Fruit fly (Drosophila melanogaster) whole organism, embryonic: ENCODE measurements around the gene CG31122.

Experiments used
- Aef1 ChIP-seq: fragments of 200-800 bp; sonication (Bioruptor generic); IDR thresholded peaks from 3 replicates; pipeline ENCODE4 v1.3.6; 2022; ENCODE audit warnings: missing biosample characterization, missing genetic modification characterization
- Awh ChIP-seq: fragments of 200-800 bp; sonication (Bioruptor generic); IDR thresholded peaks from 2 replicates; pipeline ENCODE4, ENCODE4 v1.3.6; 2022; ENCODE audit warnings: missing biosample characterization, missing genetic modification characterization
- BtbVII ChIP-seq: fragments of 200-800 bp; sonication (Bioruptor generic); optimal IDR thresholded peaks from 3 replicates; lab custom pipeline; 2017; ENCODE audit warnings: missing biosample characterization, mild to moderate bottlenecking, missing genetic modification characterization
- CG10267 ChIP-seq: fragments of 200-800 bp; sonication (Bioruptor generic); optimal IDR thresholded peaks from 2 replicates; lab custom pipeline; 2018; ENCODE audit warnings: missing biosample characterization, mild to moderate bottlenecking, missing genetic modification characterization, moderate library complexity
- CG10366 ChIP-seq: fragments of 200-800 bp; sonication (Bioruptor generic); IDR thresholded peaks from 2 replicates; pipeline ENCODE4 v1.3.6; 2022; ENCODE audit warnings: missing biosample characterization, missing genetic modification characterization
- CG11504 ChIP-seq: fragments of 200-800 bp; sonication (Bioruptor generic); optimal IDR thresholded peaks from 3 replicates; lab custom pipeline; 2019; ENCODE audit warnings: missing biosample characterization, mild to moderate bottlenecking, missing genetic modification characterization, moderate library complexity
- CG12071 ChIP-seq: fragments of 200-800 bp; sonication (Bioruptor generic); optimal IDR thresholded peaks from 3 replicates; lab custom pipeline; 2018; ENCODE audit warnings: missing biosample characterization, mild to moderate bottlenecking, missing genetic modification characterization
- CG12104 ChIP-seq: fragments of 200-800 bp; sonication (Bioruptor generic); optimal IDR thresholded peaks from 3 replicates; lab custom pipeline; 2016; ENCODE audit warnings: missing biosample characterization, missing genetic modification characterization
- CG12155 ChIP-seq: fragments of 200-800 bp; sonication (Bioruptor generic); optimal IDR thresholded peaks from 3 replicates; lab custom pipeline; 2016; ENCODE audit warnings: missing biosample characterization, missing genetic modification characterization
- CG12942 ChIP-seq: fragments of 200-800 bp; sonication (Bioruptor generic); optimal IDR thresholded peaks from 3 replicates; lab custom pipeline; 2016; ENCODE audit warnings: missing biosample characterization, missing genetic modification characterization
- CG15011 ChIP-seq: fragments of 200-800 bp; sonication (Bioruptor generic); optimal IDR thresholded peaks from 3 replicates; lab custom pipeline; 2018; ENCODE audit warnings: missing biosample characterization, mild to moderate bottlenecking, missing genetic modification characterization
- CG15073 ChIP-seq: fragments of 200-800 bp; sonication (Bioruptor generic); optimal IDR thresholded peaks from 2 replicates; lab custom pipeline; 2016; ENCODE audit warnings: missing biosample characterization, missing genetic modification characterization
- CG17829 ChIP-seq: fragments of 200-800 bp; optimal IDR thresholded peaks from 2 replicates; lab custom pipeline; 2019; ENCODE audit warnings: missing biosample characterization, mild to moderate bottlenecking, missing genetic modification characterization, moderate library complexity
- CG17912 ChIP-seq: fragments of 200-800 bp; sonication (Bioruptor generic); optimal IDR thresholded peaks from 2 replicates; lab custom pipeline; 2018; ENCODE audit warnings: missing biosample characterization, mild to moderate bottlenecking, missing genetic modification characterization
- CG30020 ChIP-seq: fragments of 200-800 bp; optimal IDR thresholded peaks from 2 replicates; lab custom pipeline; 2019; ENCODE audit warnings: missing biosample characterization, mild to moderate bottlenecking, missing genetic modification characterization, moderate library complexity
- CG31224 ChIP-seq: fragments of 200-800 bp; sonication (Bioruptor generic); IDR thresholded peaks from 2 replicates; pipeline ENCODE4 v1.3.6; 2022; ENCODE audit warnings: missing biosample characterization, missing genetic modification characterization
- CG31441 ChIP-seq: fragments of 200-800 bp; sonication (Bioruptor generic); IDR thresholded peaks from 2 replicates; pipeline ENCODE4 v1.3.6; 2022; ENCODE audit warnings: missing biosample characterization, missing genetic modification characterization
- CG34224 ChIP-seq: fragments of 200-800 bp; sonication (Bioruptor generic); IDR thresholded peaks from 3 replicates; pipeline ENCODE4 v1.3.6; 2022; ENCODE audit warnings: missing biosample characterization, missing genetic modification characterization; ENCODE audit not compliant: partially characterized antibody
- CG3726 ChIP-seq: fragments of 200-800 bp; sonication (Bioruptor generic); IDR thresholded peaks from 3 replicates; pipeline ENCODE4, ENCODE4 v1.3.6; 2022; ENCODE audit warnings: missing biosample characterization, missing genetic modification characterization
- CG4617 ChIP-seq: fragments of 200-800 bp; sonication (Bioruptor generic); optimal IDR thresholded peaks from 3 replicates; lab custom pipeline; 2016; ENCODE audit warnings: missing biosample characterization, missing genetic modification characterization, borderline replicate concordance
- CG7357 ChIP-seq: fragments of 200-800 bp; sonication (Bioruptor generic); IDR thresholded peaks from 3 replicates; pipeline ENCODE4 v1.3.6; 2022; ENCODE audit warnings: missing biosample characterization, missing genetic modification characterization
- CG9437 ChIP-seq: fragments of 200-800 bp; sonication (Bioruptor generic); optimal IDR thresholded peaks from 2 replicates; lab custom pipeline; 2018; ENCODE audit warnings: missing biosample characterization, mild to moderate bottlenecking, missing genetic modification characterization
- Dad ChIP-seq: fragments of 200-800 bp; sonication (Bioruptor generic); optimal IDR thresholded peaks from 3 replicates; lab custom pipeline; 2016; ENCODE audit warnings: missing biosample characterization, missing genetic modification characterization
- Eip74EF ChIP-seq, 2 experiments: fragments of 200-800 bp in 1 of 2; fragments of >200 bp in 1 of 2; sonication (Bioruptor generic) in 1 of 2; optimal IDR thresholded peaks; 2 replicates each; lab custom pipeline; 2017 to 2019; ENCODE audit warnings: missing biosample characterization in 2 of 2, missing genetic modification characterization in 2 of 2, mild to moderate bottlenecking in 1 of 2, moderate library complexity in 1 of 2
- Elba2 ChIP-seq: fragments of 200-800 bp; sonication (Bioruptor generic); optimal IDR thresholded peaks from 3 replicates; lab custom pipeline; 2016; ENCODE audit warnings: missing biosample characterization, missing genetic modification characterization
- Gsc ChIP-seq: fragments of 200-800 bp; sonication (Bioruptor generic); IDR thresholded peaks from 2 replicates; pipeline ENCODE4 v1.3.6; 2022; ENCODE audit warnings: missing biosample characterization, missing genetic modification characterization
- H15 ChIP-seq: fragments of 200-800 bp; sonication (Bioruptor generic); IDR thresholded peaks from 3 replicates; pipeline ENCODE4 v1.3.6; 2022; ENCODE audit warnings: missing biosample characterization, missing genetic modification characterization
- HLH3B ChIP-seq: fragments of 200-800 bp; sonication (Bioruptor generic); IDR thresholded peaks from 2 replicates; pipeline ENCODE4 v1.3.6; 2022; ENCODE audit warnings: missing biosample characterization, missing genetic modification characterization
- HLH4C ChIP-seq: fragments of 200-800 bp; sonication (Bioruptor generic); IDR thresholded peaks from 3 replicates; pipeline ENCODE4 v1.3.6; 2022; ENCODE audit warnings: missing biosample characterization, missing genetic modification characterization; ENCODE audit not compliant: partially characterized antibody
- HmgZ ChIP-seq: fragments of 200-800 bp; sonication (Bioruptor generic); optimal IDR thresholded peaks from 2 replicates; lab custom pipeline; 2018; ENCODE audit warnings: missing biosample characterization, mild to moderate bottlenecking, missing genetic modification characterization
- Hmx ChIP-seq: fragments of 200-800 bp; sonication (Bioruptor generic); optimal IDR thresholded peaks from 2 replicates; lab custom pipeline; 2016; ENCODE audit warnings: missing biosample characterization, missing genetic modification characterization
- NK7.1 ChIP-seq: fragments of 200-800 bp; sonication (Bioruptor generic); optimal IDR thresholded peaks from 3 replicates; lab custom pipeline; 2016; ENCODE audit warnings: missing biosample characterization, missing genetic modification characterization
- PHDP ChIP-seq: fragments of 200-800 bp; sonication (Bioruptor generic); optimal IDR thresholded peaks from 3 replicates; lab custom pipeline; 2018; ENCODE audit warnings: missing biosample characterization, mild to moderate bottlenecking, missing genetic modification characterization, moderate library complexity
- Ravus ChIP-seq: fragments of 200-800 bp; sonication (Bioruptor generic); IDR thresholded peaks from 2 replicates; pipeline ENCODE4 v1.3.6; 2022; ENCODE audit warnings: missing biosample characterization, missing genetic modification characterization
- Rfx ChIP-seq: fragments of 200-800 bp; sonication (Bioruptor generic); IDR thresholded peaks from 2 replicates; pipeline ENCODE4 v1.3.6; 2022; ENCODE audit warnings: missing biosample characterization, missing genetic modification characterization
- Six4 ChIP-seq: fragments of 200-800 bp; sonication (Bioruptor generic); optimal IDR thresholded peaks from 2 replicates; lab custom pipeline; 2016; ENCODE audit warnings: missing biosample characterization, missing genetic modification characterization
- Sry-β ChIP-seq: fragments of 200-800 bp; sonication (Bioruptor generic); optimal IDR thresholded peaks from 2 replicates; lab custom pipeline; 2018; ENCODE audit warnings: missing biosample characterization, mild to moderate bottlenecking, missing genetic modification characterization, moderate library complexity
- Tbp ChIP-seq: fragments of >200 bp; optimal IDR thresholded peaks from 2 replicates; lab custom pipeline; 2018; ENCODE audit warnings: missing biosample characterization, missing genetic modification characterization
- ash1 ChIP-seq: fragments of 200-800 bp; sonication (Bioruptor generic); optimal IDR thresholded peaks from 2 replicates; lab custom pipeline; 2018; ENCODE audit warnings: missing biosample characterization, mild to moderate bottlenecking, missing genetic modification characterization
- bigmax ChIP-seq: fragments of 200-800 bp; sonication (Bioruptor generic); optimal IDR thresholded peaks from 2 replicates; lab custom pipeline; 2018; ENCODE audit warnings: missing biosample characterization, mild to moderate bottlenecking, missing genetic modification characterization
- br ChIP-seq: fragments of >200 bp; optimal IDR thresholded peaks from 2 replicates; lab custom pipeline; 2017
- cg ChIP-seq: fragments of 200-800 bp; sonication (Bioruptor generic); optimal IDR thresholded peaks from 3 replicates; lab custom pipeline; 2019; ENCODE audit warnings: missing biosample characterization, mild to moderate bottlenecking, missing genetic modification characterization, moderate library complexity
- crp ChIP-seq, 2 experiments: fragments of 200-800 bp; sonication (Bioruptor generic); optimal IDR thresholded peaks; 2 replicates in 1 of 2; 3 replicates in 1 of 2; lab custom pipeline; 2017; ENCODE audit warnings: missing biosample characterization in 2 of 2, missing genetic modification characterization in 2 of 2, mild to moderate bottlenecking in 1 of 2, moderate library complexity in 1 of 2
- disco-r ChIP-seq: fragments of 200-800 bp; sonication (Bioruptor generic); optimal IDR thresholded peaks from 2 replicates; lab custom pipeline; 2016; ENCODE audit warnings: missing biosample characterization, missing genetic modification characterization
- dmrt99B ChIP-seq: fragments of 200-800 bp; sonication (Bioruptor generic); optimal IDR thresholded peaks from 2 replicates; lab custom pipeline; 2018; ENCODE audit warnings: missing biosample characterization, mild to moderate bottlenecking, missing genetic modification characterization, moderate library complexity
- fru ChIP-seq: fragments of >200 bp; optimal IDR thresholded peaks from 2 replicates; lab custom pipeline; 2017
- maf-S ChIP-seq: fragments of 200-800 bp; sonication (Bioruptor generic); optimal IDR thresholded peaks from 2 replicates; lab custom pipeline; 2016; ENCODE audit warnings: missing biosample characterization, missing genetic modification characterization
- sens-2 ChIP-seq: fragments of 200-800 bp; sonication (Bioruptor generic); IDR thresholded peaks from 2 replicates; pipeline ENCODE4 v1.3.6; 2022; ENCODE audit warnings: missing biosample characterization, missing genetic modification characterization
- sima ChIP-seq: fragments of 200-800 bp; sonication (Bioruptor generic); optimal IDR thresholded peaks from 2 replicates; lab custom pipeline; 2016; ENCODE audit warnings: missing biosample characterization, missing genetic modification characterization
- slp2 ChIP-seq: fragments of 200-800 bp; sonication (Bioruptor generic); optimal IDR thresholded peaks from 2 replicates; lab custom pipeline; 2016; ENCODE audit warnings: missing biosample characterization, missing genetic modification characterization
- sqz ChIP-seq: fragments of 200-800 bp; sonication (Bioruptor generic); optimal IDR thresholded peaks from 3 replicates; lab custom pipeline; 2018; ENCODE audit warnings: missing biosample characterization, mild to moderate bottlenecking, missing genetic modification characterization
- tap ChIP-seq: fragments of 200-800 bp; optimal IDR thresholded peaks from 3 replicates; lab custom pipeline; 2019; ENCODE audit warnings: missing biosample characterization, mild to moderate bottlenecking, missing genetic modification characterization, moderate library complexity
- yki ChIP-seq: fragments of >200 bp; optimal IDR thresholded peaks from 3 replicates; lab custom pipeline; 2018

Gene CG31122

DNA sequence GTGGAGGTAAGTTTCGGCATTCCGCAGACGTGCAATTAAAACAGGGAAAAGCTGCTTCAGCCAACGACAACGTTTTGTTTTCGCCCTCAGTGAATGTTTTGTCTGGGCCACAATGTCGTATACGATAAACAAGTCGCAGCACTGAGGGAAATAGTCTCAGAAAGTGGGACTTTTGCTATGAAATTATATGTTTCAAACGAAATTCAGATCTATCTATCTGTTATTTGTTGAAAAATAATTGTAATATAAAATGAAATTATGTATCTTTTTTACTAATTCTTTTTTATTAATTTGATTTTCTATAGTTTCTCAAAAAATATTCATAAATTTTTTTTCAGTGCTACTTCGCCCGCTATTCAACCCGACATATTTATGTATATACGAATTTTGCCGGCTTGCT lies 19.2 kb downstream of the CG31122 start (continued):
- TF ChIP-seq sima (GFP tag; lab: Kevin White, UChicago) (no peak), CG30020 (tag; lab: Kevin White, UChicago) (no peak), Ravus (GFP tag; lab: Robert Waterston, UW) (no peak), Eip74EF (GFP tag; optimal IDR thresholded peaks at IDR 0.05; lab: Kevin White, UChicago) (no peak), NK7.1 (GFP tag; lab: Kevin White, UChicago) (no peak), CG10366 (GFP tag; lab: Robert Waterston, UW) (peak; percentile 11; the same call in 1 of the 2 replicates), dmrt99B (no peak), br (lab: Kevin White, UChicago) (no peak), CG31441 (GFP tag; lab: Robert Waterston, UW) (no peak; the same call in 1 of the 2 replicates), Sry-β (no peak), fru (lab: Kevin White, UChicago) (no peak), CG17829 (peak; percentile 7), PHDP (peak; percentile 71), Aef1 (GFP tag; lab: Robert Waterston, UW) (no peak), CG7357 (GFP tag; lab: Robert Waterston, UW) (no peak), ash1 (GFP tag; lab: Kevin White, UChicago) (no peak), CG17912 (no peak), CG12104 (no peak), Awh (no peak), Rfx (GFP tag; lab: Robert Waterston, UW) (peak; percentile 62), CG12155 (GFP tag; lab: Kevin White, UChicago) (no peak), CG31224 (GFP tag; lab: Robert Waterston, UW) (0 out of 2 replicates have a peak, but pooled peaks have one; percentile 37), H15 (GFP tag; lab: Robert Waterston, UW) (0 out of 3 replicates have a peak, but pooled peaks have one; percentile 37), Dad (GFP tag; lab: Kevin White, UChicago) (no peak), HLH4C (GFP tag; lab: Robert Waterston, UW) (no peak), Gsc (no peak), sens-2 (GFP tag; lab: Robert Waterston, UW) (no peak), CG9437 (GFP tag; lab: Kevin White, UChicago) (no peak), CG11504 (tag; lab: Kevin White, UChicago) (peak; percentile 34), HLH3B (GFP tag; lab: Robert Waterston, UW) (no peak), CG15073 (GFP tag; lab: Kevin White, UChicago) (no peak), CG3726 (GFP tag; lab: Robert Waterston, UW) (no peak), BtbVII (GFP tag; lab: Kevin White, UChicago) (no peak), HmgZ (peak; percentile 31), CG12071 (GFP tag; lab: Kevin White, UChicago) (no peak), crp (GFP tag; optimal IDR thresholded peaks at IDR 0.05; lab: Kevin White, UChicago) (no peak), yki (lab: Kevin White, UChicago) (no peak), CG34224 (GFP tag; lab: Robert Waterston, UW) (no peak), maf-S (GFP tag; lab: Kevin White, UChicago) (no peak), CG15011 (GFP tag; lab: Kevin White, UChicago) (no peak), tap (no peak), disco-r (GFP tag; lab: Kevin White, UChicago) (no peak), Six4 (GFP tag; lab: Kevin White, UChicago) (no peak), slp2 (GFP tag; lab: Kevin White, UChicago) (no peak), Tbp (GFP tag; lab: Kevin White, UChicago) (no peak), bigmax (GFP tag; lab: Kevin White, UChicago) (no peak), Hmx (GFP tag; lab: Kevin White, UChicago) (no peak), CG10267 (tag; lab: Kevin White, UChicago) (no peak), cg (no peak), sqz (GFP tag; lab: Kevin White, UChicago) (no peak), CG4617 (GFP tag; lab: Kevin White, UChicago) (no peak), Elba2 (GFP tag; lab: Kevin White, UChicago) (no peak), CG12942 (GFP tag; lab: Kevin White, UChicago) (peak; percentile 28)
